Worm (Caenorhabditis elegans) whole organism, L4 larva: ENCODE measurements around the gene trpp-3.

ENCODE experiments used
- dve-1 ChIP-seq: sonication (generic microtip); optimal IDR thresholded peaks from 2 replicates; lab custom pipeline; 2017; ENCODE audit warnings: antibody characterized with exemption, mild to moderate bottlenecking, missing genetic modification characterization, missing compliant biosample characterization; ENCODE audit not compliant: insufficient read depth
- snpc-4 ChIP-seq: fragments of 150-350 bp; optimal IDR thresholded peaks from 2 replicates; lab custom pipeline; 2014; ENCODE audit warnings: missing biosample characterization, missing genetic modification characterization

DNA sequence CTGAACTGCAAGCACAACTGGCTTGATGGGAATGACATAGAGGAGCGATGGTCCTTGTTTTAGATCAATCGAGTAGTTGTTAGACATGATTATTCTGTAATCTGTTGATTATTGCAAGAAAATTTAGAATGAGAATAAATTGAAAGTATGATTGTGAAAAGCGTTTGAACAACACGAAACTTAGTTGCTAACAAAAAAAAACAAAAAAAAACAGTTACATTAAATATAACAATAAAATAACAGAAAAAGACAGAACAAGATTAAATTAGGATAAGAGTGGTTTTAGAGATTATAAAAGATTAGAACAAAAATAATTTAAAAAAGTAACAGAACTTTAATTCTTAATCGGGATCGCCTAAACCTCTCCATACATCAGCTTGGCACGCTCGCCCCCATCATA, 37.9 kb downstream of the trpp-3 start, which contains the start of gene C48B4.9:
- TF ChIP-seq dve-1 (no peak), snpc-4 (tag; lab: Kevin White, UChicago) (no peak)
